Worm (Caenorhabditis elegans): Measurements from ENCODE around the gene chdh-1.

ce11 chrII:8732339-8733100 is 33.8 kb upstream of the chdh-1 start, which contains the start of gene rol-6:
- no peak for TF ChIP-seq tbx-2 (tag; optimal IDR thresholded peaks at IDR 0.05)
- TF ChIP-seq eor-1 (tag; optimal IDR thresholded peaks at IDR 0.05) = no peak
- TF ChIP-seq egl-27 (tag; optimal IDR thresholded peaks at IDR 0.05) = no peak
- no peak for TF ChIP-seq ama-1 (optimal IDR thresholded peaks at IDR 0.05)
- TF ChIP-seq elt-3 (tag; optimal IDR thresholded peaks at IDR 0.05) = no peak
